Worm (Caenorhabditis elegans) whole organism, L4/young adult: ENCODE measurements around the gene F56A11.6.

Source experiments
- W03F9.2 ChIP-seq: fragments of 150-350 bp; optimal IDR thresholded peaks from 2 replicates; lab custom pipeline; 2014; ENCODE audit warnings: missing biosample characterization, missing genetic modification characterization
- him-1 ChIP-seq: sonication (generic microtip); optimal IDR thresholded peaks from 2 replicates; lab custom pipeline; 2016; ENCODE audit warnings: missing genotype, missing genetic modification reagents, missing genetic modification characterization, missing compliant biosample characterization

- TF ChIP-seq W03F9.2 (tag; lab: Kevin White, UChicago) = no peak
- no peak for TF ChIP-seq him-1 (tag; lab: Kevin White, UChicago)
These were observed 34.0 kb downstream of the F56A11.6 start, which contains the start of gene F56A11.4 for ce11 chrIV:548000-548399.
